Fruit fly (Drosophila melanogaster): ENCODE data around the gene nau.

- TF ChIP-seq Dll (optimal IDR thresholded peaks at IDR 0.05), result no peak
- no peak for TF ChIP-seq CG8478 (optimal IDR thresholded peaks at IDR 0.05)
- no peak for TF ChIP-seq usp (GFP tag; optimal IDR thresholded peaks at IDR 0.05)
- no peak for TF ChIP-seq pan (optimal IDR thresholded peaks at IDR 0.05)
Observed at dm6 chr3R:23709508-23710208, 8.5 kb downstream of the nau start, which contains the start of gene CG10301.

All from whole organism.